Worm (Caenorhabditis elegans) whole organism, L4/young adult: ENCODE measurements around the gene K08D8.7.

ENCODE experiments used
- W03F9.2 ChIP-seq: fragments of 150-350 bp; optimal IDR thresholded peaks from 2 replicates; lab custom pipeline; 2014; ENCODE audit warnings: missing biosample characterization, missing genetic modification characterization
- him-1 ChIP-seq: sonication (generic microtip); optimal IDR thresholded peaks from 2 replicates; lab custom pipeline; 2016; ENCODE audit warnings: missing genotype, missing genetic modification reagents, missing genetic modification characterization, missing compliant biosample characterization

DNA sequence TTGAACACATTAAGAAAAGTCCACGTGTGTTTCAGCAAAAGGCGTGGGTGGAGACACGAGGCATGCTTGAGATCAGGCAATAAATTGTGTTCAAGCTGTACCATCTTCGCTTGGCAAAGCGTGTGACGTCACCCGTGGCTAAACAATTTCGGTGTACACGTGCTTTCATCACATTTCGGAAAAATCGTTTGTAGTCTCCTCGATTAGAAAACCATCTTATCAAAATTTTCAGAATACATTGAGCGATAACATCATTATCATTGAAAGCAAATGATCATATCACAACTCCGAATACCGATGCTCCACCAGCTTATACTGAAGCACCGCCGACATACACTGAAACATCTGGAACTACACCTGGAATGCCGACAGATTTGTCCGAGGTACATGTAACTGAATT is 5.0 kb downstream of the K08D8.7 start:
- no peak for TF ChIP-seq him-1 (tag; lab: Kevin White, UChicago)
- no peak for TF ChIP-seq W03F9.2 (tag; lab: Kevin White, UChicago)
